Fruit fly (Drosophila melanogaster) whole organism, wandering third instar larva: ENCODE data around the gene yuri.

Experiments
- Abd-B ChIP-seq: fragments of >200 bp; optimal IDR thresholded peaks from 2 replicates; lab custom pipeline; 2017; ENCODE audit warnings: missing biosample characterization, missing genetic modification characterization
- CG32264 ChIP-seq: fragments of 200-800 bp; sonication (Bioruptor generic); optimal IDR thresholded peaks from 2 replicates; lab custom pipeline; 2016; ENCODE audit warnings: missing biosample characterization, missing genetic modification characterization
- CG9705 ChIP-seq: fragments of 200-800 bp; sonication (Bioruptor generic); optimal IDR thresholded peaks from 2 replicates; lab custom pipeline; 2018; ENCODE audit warnings: missing biosample characterization, mild to moderate bottlenecking, missing genetic modification characterization
- Dfd ChIP-seq: fragments of >200 bp; optimal IDR thresholded peaks from 2 replicates; lab custom pipeline; 2017; ENCODE audit warnings: missing biosample characterization, missing genetic modification characterization
- Dif ChIP-seq: fragments of 200-275, 200-300 bp; sonication (Bioruptor generic); optimal IDR thresholded peaks from 2 replicates; lab custom pipeline; 2018; ENCODE audit warnings: missing biosample characterization, missing genetic modification characterization; ENCODE audit not compliant: partially characterized antibody
- GATAd ChIP-seq: sonication (Bioruptor generic); optimal IDR thresholded peaks from 2 replicates; lab custom pipeline; 2016; ENCODE audit warnings: missing biosample characterization, missing genetic modification characterization
- Hnf4 ChIP-seq: fragments of 200-800 bp; sonication (Bioruptor generic); optimal IDR thresholded peaks from 2 replicates; lab custom pipeline; 2016; ENCODE audit warnings: missing biosample characterization, mild to moderate bottlenecking, missing genetic modification characterization
- Hr78 ChIP-seq: fragments of >200 bp; optimal IDR thresholded peaks from 2 replicates; lab custom pipeline; 2017; ENCODE audit warnings: missing biosample characterization, missing genetic modification characterization
- Hr83 ChIP-seq: fragments of 200-300 bp; sonication (Bioruptor generic); optimal IDR thresholded peaks from 2 replicates; lab custom pipeline; 2016; ENCODE audit warnings: missing biosample characterization, mild to moderate bottlenecking, missing genetic modification characterization, moderate library complexity; ENCODE audit not compliant: poor library complexity, severe bottlenecking
- Jra ChIP-seq: sonication (Bioruptor generic); optimal IDR thresholded peaks from 2 replicates; lab custom pipeline; 2016; ENCODE audit warnings: missing biosample characterization, missing genetic modification characterization
- Mio ChIP-seq: sonication (Bioruptor generic); optimal IDR thresholded peaks from 2 replicates; lab custom pipeline; 2016; ENCODE audit warnings: missing biosample characterization, missing genetic modification characterization
- Myc ChIP-seq: fragments of >200 bp; optimal IDR thresholded peaks from 2 replicates; lab custom pipeline; 2017
- N ChIP-seq: fragments of >200 bp; optimal IDR thresholded peaks from 2 replicates; lab custom pipeline; 2018; ENCODE audit warnings: missing biosample characterization, missing external identifiers, missing genetic modification characterization
- OdsH ChIP-seq: fragments of 200-800 bp; sonication (Bioruptor generic); optimal IDR thresholded peaks from 2 replicates; lab custom pipeline; 2016; ENCODE audit warnings: missing biosample characterization, mild to moderate bottlenecking, missing genetic modification characterization
- Rel ChIP-seq, 2 experiments: fragments of 200-800 bp; sonication (Bioruptor generic) in 1 of 2; optimal IDR thresholded peaks; 2 replicates in 1 of 2; 3 replicates in 1 of 2; lab custom pipeline; 2016 to 2019; ENCODE audit warnings: mild to moderate bottlenecking in 2 of 2, missing biosample characterization in 2 of 2, missing genetic modification characterization in 2 of 2, moderate library complexity in 1 of 2
- Sp1 ChIP-seq: fragments of 200-800 bp; sonication (Bioruptor generic); optimal IDR thresholded peaks from 3 replicates; lab custom pipeline; 2019; ENCODE audit warnings: missing biosample characterization, mild to moderate bottlenecking, missing genetic modification characterization, moderate library complexity
- Vsx2 ChIP-seq: fragments of 200-300, 225-300 bp; sonication (Bioruptor generic); optimal IDR thresholded peaks from 2 replicates; lab custom pipeline; 2018; ENCODE audit warnings: missing biosample characterization, missing genetic modification characterization; ENCODE audit not compliant: partially characterized antibody
- dl ChIP-seq, 2 experiments: fragments of 175-275, 200-275 bp in 1 of 2; fragments of 200-275 bp in 1 of 2; sonication (Bioruptor generic); optimal IDR thresholded peaks; lab custom pipeline; 2018; ENCODE audit warnings: mild to moderate bottlenecking in 2 of 2, missing biosample characterization in 2 of 2, missing genetic modification characterization in 2 of 2, moderate library complexity in 2 of 2; ENCODE audit not compliant: partially characterized antibody in 2 of 2, insufficient read depth in 1 of 2
- dmrt93B ChIP-seq: fragments of 200-800 bp; sonication (Bioruptor generic); optimal IDR thresholded peaks from 2 replicates; lab custom pipeline; 2018; ENCODE audit warnings: missing biosample characterization, mild to moderate bottlenecking, missing genetic modification characterization
- dsf ChIP-seq: sonication (Bioruptor generic); optimal IDR thresholded peaks from 2 replicates; lab custom pipeline; 2016; ENCODE audit warnings: missing biosample characterization, missing genetic modification characterization, borderline replicate concordance
- ey ChIP-seq: fragments of 200-800 bp; sonication (Bioruptor generic); optimal IDR thresholded peaks from 2 replicates; lab custom pipeline; 2016; ENCODE audit warnings: missing biosample characterization, missing genetic modification characterization
- foxo ChIP-seq, 2 experiments: fragments of 200-800 bp; sonication (Bioruptor generic); optimal IDR thresholded peaks; 2 replicates in 1 of 2; 3 replicates in 1 of 2; lab custom pipeline; 2016 to 2017; ENCODE audit warnings: missing biosample characterization in 2 of 2, missing genetic modification characterization in 2 of 2
- fru ChIP-seq: fragments of 200-800 bp; sonication (Bioruptor generic); optimal IDR thresholded peaks from 3 replicates; lab custom pipeline; 2016; ENCODE audit warnings: missing biosample characterization, mild to moderate bottlenecking, missing genetic modification characterization
- h ChIP-seq: fragments of 200-800 bp; sonication (Bioruptor generic); optimal IDR thresholded peaks from 3 replicates; lab custom pipeline; 2016; ENCODE audit warnings: missing biosample characterization, mild to moderate bottlenecking, missing genetic modification characterization
- pan ChIP-seq: fragments of >200 bp; optimal IDR thresholded peaks from 2 replicates; lab custom pipeline; 2017
- psq ChIP-seq: fragments of 200-800 bp; sonication (Bioruptor generic); optimal IDR thresholded peaks from 3 replicates; lab custom pipeline; 2017; ENCODE audit warnings: missing biosample characterization, mild to moderate bottlenecking, missing genetic modification characterization, moderate library complexity
- rgr ChIP-seq: fragments of 200-800 bp; sonication (Bioruptor generic); optimal IDR thresholded peaks from 3 replicates; lab custom pipeline; 2016; ENCODE audit warnings: missing biosample characterization, mild to moderate bottlenecking, missing genetic modification characterization
- sage ChIP-seq: fragments of 200-800 bp; sonication (Bioruptor generic); optimal IDR thresholded peaks from 2 replicates; lab custom pipeline; 2016; ENCODE audit warnings: missing biosample characterization, mild to moderate bottlenecking, missing genetic modification characterization
- sv ChIP-seq: fragments of 200-800 bp; sonication (Bioruptor generic); optimal IDR thresholded peaks from 3 replicates; lab custom pipeline; 2016; ENCODE audit warnings: missing biosample characterization, missing genetic modification characterization
- tai ChIP-seq: sonication (Bioruptor generic); optimal IDR thresholded peaks from 2 replicates; lab custom pipeline; 2016; ENCODE audit warnings: missing biosample characterization, missing genetic modification characterization
- usp ChIP-seq: fragments of >200 bp; optimal IDR thresholded peaks from 2 replicates; lab custom pipeline; 2017; ENCODE audit warnings: missing biosample characterization, missing genetic modification characterization
- woc ChIP-seq: sonication (Bioruptor generic); optimal IDR thresholded peaks from 2 replicates; lab custom pipeline; 2016; ENCODE audit warnings: missing biosample characterization, mild to moderate bottlenecking, missing genetic modification characterization

Gene yuri

DNA sequence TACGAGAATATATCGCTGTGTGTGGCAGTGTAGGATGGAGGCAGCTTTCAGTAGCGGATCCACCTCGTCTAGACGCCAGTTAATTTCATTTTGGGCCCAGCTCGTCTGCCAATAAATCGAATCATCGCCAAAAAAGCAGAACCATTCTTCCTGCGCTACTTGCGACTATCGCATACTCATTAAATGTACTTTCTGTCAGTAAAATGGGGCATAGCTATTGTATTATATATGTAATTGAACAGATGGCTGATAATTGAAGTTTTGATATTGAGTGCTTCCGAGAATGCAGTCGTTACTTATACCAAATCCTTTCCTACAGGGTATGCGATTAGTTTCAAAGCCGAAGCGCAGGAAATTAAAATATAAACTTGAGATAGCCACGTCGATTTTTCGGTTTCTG is 19.8 kb downstream of the yuri start:
- TF ChIP-seq CG32264 = no peak
- no peak for TF ChIP-seq pan (lab: Kevin White, UChicago)
- no peak for TF ChIP-seq Myc
- TF ChIP-seq foxo (GFP tag; optimal IDR thresholded peaks at IDR 0.05; lab: Kevin White, UChicago) = no peak
- TF ChIP-seq sage = no peak
- TF ChIP-seq sv (GFP tag; lab: Kevin White, UChicago) = no peak
- TF ChIP-seq Abd-B (GFP tag; lab: Kevin White, UChicago) = no peak
- no peak for TF ChIP-seq CG9705 (GFP tag; lab: Kevin White, UChicago)
- TF ChIP-seq Vsx2 = no peak

DNA sequence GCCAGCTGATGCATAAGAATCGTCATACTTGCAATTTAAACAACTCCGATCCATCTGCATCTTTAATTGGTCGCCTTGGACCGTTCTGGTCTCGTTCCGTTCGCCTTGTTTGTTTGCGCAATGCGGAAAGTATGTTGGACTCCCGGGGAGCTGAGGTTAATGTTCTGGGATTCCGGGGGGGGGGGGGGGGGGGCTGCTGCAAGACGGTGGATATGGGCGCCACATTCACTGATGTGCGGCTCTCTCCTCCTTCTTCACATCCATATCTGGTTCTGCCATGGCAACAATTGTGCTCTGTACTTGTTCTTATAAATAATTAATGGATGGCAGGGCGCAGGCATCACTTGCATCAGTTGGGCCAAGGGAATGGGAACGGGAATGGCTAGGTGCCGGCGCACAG is 21.1 kb downstream of the yuri start:
- TF ChIP-seq foxo (GFP tag; optimal IDR thresholded peaks at IDR 0.05; lab: Kevin White, UChicago) (no peak), Dfd (peak; percentile 83)

- TF ChIP-seq sage (no peak), usp (GFP tag; lab: Kevin White, UChicago) (no peak), N (GFP tag; lab: Kevin White, UChicago) (no peak), woc (GFP tag; lab: Kevin White, UChicago) (no peak), Hr78 (GFP tag; lab: Kevin White, UChicago) (no peak), OdsH (GFP tag; lab: Kevin White, UChicago) (no peak), Vsx2 (no peak), Dif (no peak), GATAd (GFP tag; lab: Kevin White, UChicago) (no peak), h (GFP tag; lab: Kevin White, UChicago) (no peak), sv (GFP tag; lab: Kevin White, UChicago) (no peak), Jra (GFP tag; lab: Kevin White, UChicago) (no peak), Dfd (no peak), foxo (GFP tag; optimal IDR thresholded peaks at IDR 0.05; lab: Kevin White, UChicago) (no peak), tai (no peak), dl (GFP tag; optimal IDR thresholded peaks at IDR 0.05; lab: Kevin White, UChicago; ENCODE audit: insufficient read depth in 1 of 2, partially characterized antibody in 2 of 2) (no peak), Rel (GFP tag; optimal IDR thresholded peaks at IDR 0.05; lab: Kevin White, UChicago) (no peak), Rel (tag; optimal IDR thresholded peaks at IDR 0.05; lab: Kevin White, UChicago) (no peak)
Measured at dm6 chr2L:15214922-15215321, 49.6 kb downstream of the yuri start, which contains the start of gene CG43230. Gene CG43230 (plus strand): TSS chr2L:15215222.

DNA sequence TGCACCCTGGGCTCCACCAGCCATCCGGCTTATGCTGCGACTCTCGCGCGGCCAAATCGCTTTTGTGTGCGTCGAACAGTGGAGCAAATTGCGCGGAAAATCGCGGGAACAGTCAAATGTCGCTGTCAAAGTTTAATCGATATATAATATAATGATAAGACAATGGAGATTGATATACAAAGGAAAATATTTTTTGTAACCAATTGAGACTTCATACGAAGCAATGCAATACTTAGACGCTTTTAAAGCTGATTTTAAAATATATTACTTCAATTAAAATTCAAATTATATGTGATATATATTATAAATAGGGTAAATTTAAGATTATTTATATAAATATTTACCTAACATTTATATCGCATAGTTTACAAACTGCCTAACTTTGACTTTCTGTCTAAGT is 53.0 kb downstream of the yuri start:
- TF ChIP-seq fru (GFP tag; lab: Kevin White, UChicago) (no peak), psq (GFP tag; lab: Kevin White, UChicago) (peak; percentile 5), GATAd (GFP tag; lab: Kevin White, UChicago) (no peak), sv (GFP tag; lab: Kevin White, UChicago) (no peak), Hr83 (GFP tag; lab: Kevin White, UChicago) (no peak), foxo (GFP tag; optimal IDR thresholded peaks at IDR 0.05; lab: Kevin White, UChicago) (peak in 1 of 2 experiments; percentile 8), rgr (GFP tag; lab: Kevin White, UChicago) (no peak), OdsH (GFP tag; lab: Kevin White, UChicago) (no peak), Jra (GFP tag; lab: Kevin White, UChicago) (no peak), Mio (no peak), Rel (GFP tag; optimal IDR thresholded peaks at IDR 0.05; lab: Kevin White, UChicago) (no peak), Rel (tag; optimal IDR thresholded peaks at IDR 0.05; lab: Kevin White, UChicago) (no peak), CG9705 (GFP tag; lab: Kevin White, UChicago) (no peak), dmrt93B (GFP tag; lab: Kevin White, UChicago) (peak; percentile 9), Myc (no peak), Hnf4 (no peak), Sp1 (GFP tag; lab: Kevin White, UChicago) (no peak), tai (no peak), Vsx2 (no peak), dsf (GFP tag; lab: Kevin White, UChicago) (no peak), ey (GFP tag; lab: Kevin White, UChicago) (no peak), h (GFP tag; lab: Kevin White, UChicago) (no peak), N (GFP tag; lab: Kevin White, UChicago) (no peak), Dif (no peak)
